Worm (Caenorhabditis elegans): Measurements from ENCODE around the gene R08A2.5.

DNA sequence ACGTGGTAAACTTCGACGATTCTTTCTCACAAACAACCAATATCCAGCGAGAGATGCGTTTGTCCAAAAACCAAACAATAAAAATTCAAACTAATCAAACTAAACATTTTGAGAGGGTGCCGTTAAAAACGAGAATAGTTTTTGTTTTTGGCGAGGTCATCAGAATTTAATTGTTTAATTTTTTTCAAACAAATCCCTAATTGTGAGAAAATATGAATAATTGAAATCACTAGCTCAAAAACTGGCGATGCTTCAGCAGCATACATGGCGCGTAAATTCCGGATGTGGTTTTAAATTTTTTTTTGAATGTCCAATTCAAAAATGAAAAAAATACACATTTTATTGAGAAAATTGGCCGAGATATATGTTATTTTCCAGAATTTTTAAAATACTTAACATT lies 7.1 kb downstream of the R08A2.5 start, which contains the start of gene R08A2.1:
- TF ChIP-seq egl-44 (GFP tag; IDR thresholded peaks at IDR 0.05) (no peak), nhr-90 (tag; optimal IDR thresholded peaks at IDR 0.05) (no peak), attf-6 (GFP tag; IDR thresholded peaks at IDR 0.05) (no peak)

Data from whole organism, young adult.